Fruit fly (Drosophila melanogaster) whole organism, embryonic: ENCODE results near the gene RpL7A.
A peak's percentile ranks its signal among the peaks of the same experiment; 100 is the strongest.

Source experiments
- ATbp ChIP-seq: fragments of 200-800 bp; sonication (Bioruptor generic); optimal IDR thresholded peaks from 2 replicates; lab custom pipeline; 2017; ENCODE audit warnings: missing biosample characterization, mild to moderate bottlenecking, missing genetic modification characterization, missing genetic modification reagents
- Adf1 ChIP-seq: fragments of 200-800 bp; sonication (Bioruptor generic); IDR thresholded peaks from 2 replicates; pipeline ENCODE4 v1.3.6; 2022; ENCODE audit warnings: missing biosample characterization, missing genetic modification characterization
- CG10959 ChIP-seq: fragments of 200-800 bp; sonication (Bioruptor generic); IDR thresholded peaks from 2 replicates; pipeline ENCODE4 v1.3.6; 2022; ENCODE audit warnings: missing biosample characterization, missing genetic modification characterization
- CG12219 ChIP-seq: fragments of 200-800 bp; sonication (Bioruptor generic); optimal IDR thresholded peaks from 3 replicates; lab custom pipeline; 2018; ENCODE audit warnings: missing biosample characterization, mild to moderate bottlenecking, missing genetic modification characterization
- CG15479 ChIP-seq: fragments of 200-800 bp; sonication (Bioruptor generic); optimal IDR thresholded peaks from 3 replicates; lab custom pipeline; 2019; ENCODE audit warnings: missing biosample characterization, mild to moderate bottlenecking, missing genetic modification characterization, moderate library complexity
- CG17612 ChIP-seq: fragments of 200-800 bp; sonication (Bioruptor generic); IDR thresholded peaks from 2 replicates; pipeline ENCODE4 v1.3.6; 2022; ENCODE audit warnings: missing biosample characterization, missing genetic modification characterization
- CG17912 ChIP-seq: fragments of 200-800 bp; sonication (Bioruptor generic); optimal IDR thresholded peaks from 2 replicates; lab custom pipeline; 2018; ENCODE audit warnings: missing biosample characterization, mild to moderate bottlenecking, missing genetic modification characterization
- CG18619 ChIP-seq: fragments of 200-800 bp; sonication (Bioruptor generic); optimal IDR thresholded peaks from 3 replicates; lab custom pipeline; 2017; ENCODE audit warnings: missing biosample characterization, mild to moderate bottlenecking, missing genetic modification characterization
- CG2712 ChIP-seq: fragments of 200-800 bp; optimal IDR thresholded peaks from 3 replicates; lab custom pipeline; 2019; ENCODE audit warnings: missing biosample characterization, mild to moderate bottlenecking, missing genetic modification characterization, moderate library complexity
- CG32772 ChIP-seq: fragments of 200-800 bp; sonication (Bioruptor generic); IDR thresholded peaks from 2 replicates; pipeline ENCODE4 v1.3.6; 2022; ENCODE audit warnings: missing biosample characterization, missing genetic modification characterization
- CG3407 ChIP-seq: fragments of 200-800 bp; sonication (Bioruptor generic); optimal IDR thresholded peaks from 2 replicates; lab custom pipeline; 2018; ENCODE audit warnings: missing biosample characterization, mild to moderate bottlenecking, missing genetic modification characterization
- CG4404 ChIP-seq: fragments of 200-800 bp; sonication (Bioruptor generic); IDR thresholded peaks from 2 replicates; pipeline ENCODE4 v1.3.6; 2022; ENCODE audit warnings: missing biosample characterization, missing genetic modification characterization
- CG4854 ChIP-seq: fragments of 200-800 bp; sonication (Bioruptor generic); optimal IDR thresholded peaks from 2 replicates; lab custom pipeline; 2016; ENCODE audit warnings: missing biosample characterization, missing genetic modification characterization, inconsistent platforms
- CG6813 ChIP-seq: fragments of 200-800 bp; sonication (Bioruptor generic); optimal IDR thresholded peaks from 2 replicates; lab custom pipeline; 2017; ENCODE audit warnings: missing biosample characterization, missing genetic modification characterization, mild to moderate bottlenecking, moderate library complexity, missing genetic modification reagents
- CG7963 ChIP-seq: fragments of 200-800 bp; sonication (Bioruptor generic); IDR thresholded peaks from 3 replicates; pipeline ENCODE4 v1.3.6; 2022; ENCODE audit warnings: missing biosample characterization, missing genetic modification characterization; ENCODE audit not compliant: partially characterized antibody
- CG9797 ChIP-seq: fragments of 200-800 bp; sonication (Bioruptor generic); optimal IDR thresholded peaks from 3 replicates; lab custom pipeline; 2018; ENCODE audit warnings: missing biosample characterization, mild to moderate bottlenecking, missing genetic modification characterization
- Camta ChIP-seq: fragments of 200-800 bp; sonication (Bioruptor generic); optimal IDR thresholded peaks from 2 replicates; lab custom pipeline; 2016; ENCODE audit warnings: missing biosample characterization, missing genetic modification characterization
- CrebB ChIP-seq: fragments of 200-800 bp; sonication (Bioruptor generic); optimal IDR thresholded peaks from 3 replicates; lab custom pipeline; 2018; ENCODE audit warnings: missing biosample characterization, mild to moderate bottlenecking, missing genetic modification characterization
- E2f2 ChIP-seq: fragments of 200-800 bp; sonication (Bioruptor generic); IDR thresholded peaks from 2 replicates; pipeline ENCODE4 v1.3.6; 2022; ENCODE audit warnings: missing biosample characterization, missing genetic modification characterization
- Fer1 ChIP-seq: fragments of 200-800 bp; sonication (Bioruptor generic); optimal IDR thresholded peaks from 2 replicates; lab custom pipeline; 2017; ENCODE audit warnings: missing biosample characterization, mild to moderate bottlenecking, missing genetic modification characterization
- HLH4C ChIP-seq: fragments of 200-800 bp; sonication (Bioruptor generic); IDR thresholded peaks from 3 replicates; pipeline ENCODE4 v1.3.6; 2022; ENCODE audit warnings: missing biosample characterization, missing genetic modification characterization; ENCODE audit not compliant: partially characterized antibody
- Med ChIP-seq: fragments of 200-800 bp; sonication (Bioruptor generic); peaks from one replicate; lab custom pipeline; 2016; ENCODE audit warnings: missing biosample characterization, missing genetic modification characterization, mild to moderate bottlenecking, inconsistent platforms, moderate library complexity
- Mes4 ChIP-seq: fragments of 200-800 bp; sonication (Bioruptor generic); optimal IDR thresholded peaks from 2 replicates; lab custom pipeline; 2016; ENCODE audit warnings: missing biosample characterization, missing genetic modification characterization
- NK7.1 ChIP-seq: fragments of 200-800 bp; sonication (Bioruptor generic); optimal IDR thresholded peaks from 3 replicates; lab custom pipeline; 2016; ENCODE audit warnings: missing biosample characterization, missing genetic modification characterization
- Pdp1 ChIP-seq, 2 experiments: fragments of 200-800 bp; sonication (Bioruptor generic); optimal IDR thresholded peaks; 3 replicates each; lab custom pipeline; 2016; ENCODE audit warnings: missing biosample characterization in 2 of 2, missing genetic modification characterization in 2 of 2, mild to moderate bottlenecking in 1 of 2, moderate library complexity in 1 of 2
- Taf1 ChIP-seq: fragments of 200-800 bp; sonication (Bioruptor generic); IDR thresholded peaks from 2 replicates; pipeline ENCODE4 v1.3.6; 2022; ENCODE audit warnings: missing biosample characterization, missing genetic modification characterization
- Usf ChIP-seq: fragments of 200-800 bp; sonication (Bioruptor generic); optimal IDR thresholded peaks from 2 replicates; lab custom pipeline; 2017; ENCODE audit warnings: missing genotype, missing biosample characterization, missing genetic modification characterization
- Xrp1 ChIP-seq: fragments of 200-800 bp; sonication (Bioruptor generic); IDR thresholded peaks from 2 replicates; pipeline ENCODE4 v1.3.6; 2022; ENCODE audit warnings: missing biosample characterization, missing genetic modification characterization
- YL-1 ChIP-seq: fragments of 200-800 bp; sonication (Bioruptor generic); optimal IDR thresholded peaks from 3 replicates; lab custom pipeline; 2017; ENCODE audit warnings: missing biosample characterization, mild to moderate bottlenecking, missing genetic modification characterization
- crol ChIP-seq: fragments of 200-800 bp; sonication (Bioruptor generic); IDR thresholded peaks from 2 replicates; pipeline ENCODE4 v1.3.6; 2022; ENCODE audit warnings: missing biosample characterization, missing genetic modification characterization
- da ChIP-seq: fragments of 200-800 bp; sonication (Bioruptor generic); optimal IDR thresholded peaks from 2 replicates; lab custom pipeline; 2016; ENCODE audit warnings: missing biosample characterization, missing genetic modification characterization
- ewg ChIP-seq: fragments of 200-800 bp; sonication (Bioruptor generic); optimal IDR thresholded peaks from 3 replicates; lab custom pipeline; 2017; ENCODE audit warnings: mild to moderate bottlenecking, missing biosample characterization, missing genetic modification reagents, missing genetic modification characterization
- gem ChIP-seq: fragments of 200-800 bp; sonication (Bioruptor generic); optimal IDR thresholded peaks from 2 replicates; lab custom pipeline; 2019; ENCODE audit warnings: missing biosample characterization, mild to moderate bottlenecking, missing genetic modification characterization, moderate library complexity
- gfzf ChIP-seq: fragments of 200-800 bp; sonication (Bioruptor generic); optimal IDR thresholded peaks from 2 replicates; lab custom pipeline; 2016; ENCODE audit warnings: missing biosample characterization, mild to moderate bottlenecking, missing genetic modification characterization, moderate library complexity
- grn ChIP-seq: fragments of 200-800 bp; sonication (Bioruptor generic); optimal IDR thresholded peaks from 3 replicates; lab custom pipeline; 2017; ENCODE audit warnings: missing biosample characterization, missing genetic modification characterization
- insv ChIP-seq, 2 experiments: fragments of 200-800 bp; sonication (Bioruptor generic); optimal IDR thresholded peaks; 3 replicates each; lab custom pipeline; 2016 to 2018; ENCODE audit warnings: missing biosample characterization in 2 of 2, missing genetic modification characterization in 2 of 2
- kah ChIP-seq: fragments of 200-800 bp; sonication (Bioruptor generic); optimal IDR thresholded peaks from 2 replicates; lab custom pipeline; 2018; ENCODE audit warnings: missing biosample characterization, mild to moderate bottlenecking, missing genetic modification characterization
- nom ChIP-seq: fragments of 200-800 bp; sonication (Bioruptor generic); optimal IDR thresholded peaks from 2 replicates; lab custom pipeline; 2017; ENCODE audit warnings: missing biosample characterization, missing genetic modification characterization, mild to moderate bottlenecking, moderate library complexity, missing genetic modification reagents
- odd ChIP-seq: fragments of 200-800 bp; sonication (Bioruptor generic); optimal IDR thresholded peaks from 2 replicates; lab custom pipeline; 2017; ENCODE audit warnings: missing biosample characterization, mild to moderate bottlenecking, missing genetic modification characterization
- pho ChIP-seq: fragments of 200-800 bp; sonication (Bioruptor generic); optimal IDR thresholded peaks from 2 replicates; lab custom pipeline; 2016; ENCODE audit warnings: missing biosample characterization, missing genetic modification characterization
- salm ChIP-seq: fragments of 200-800 bp; sonication (Bioruptor generic); optimal IDR thresholded peaks from 2 replicates; lab custom pipeline; 2018; ENCODE audit warnings: missing biosample characterization, mild to moderate bottlenecking, missing genetic modification characterization
- sd ChIP-seq: fragments of 200-800 bp; sonication (Bioruptor generic); optimal IDR thresholded peaks from 3 replicates; lab custom pipeline; 2018; ENCODE audit warnings: missing biosample characterization, mild to moderate bottlenecking, missing genetic modification characterization, moderate library complexity
- sens-2 ChIP-seq: fragments of 200-800 bp; sonication (Bioruptor generic); IDR thresholded peaks from 2 replicates; pipeline ENCODE4 v1.3.6; 2022; ENCODE audit warnings: missing biosample characterization, missing genetic modification characterization
- shn ChIP-seq: fragments of 200-800 bp; sonication (Bioruptor generic); optimal IDR thresholded peaks from 3 replicates; lab custom pipeline; 2016; ENCODE audit warnings: missing biosample characterization, missing genetic modification characterization
- sisA ChIP-seq: fragments of 200-800 bp; sonication (Bioruptor generic); IDR thresholded peaks from 2 replicates; pipeline ENCODE4 v1.3.6; 2022; ENCODE audit warnings: missing biosample characterization, missing genetic modification characterization
- sob ChIP-seq: fragments of 200-800 bp; sonication (Bioruptor generic); IDR thresholded peaks from 2 replicates; pipeline ENCODE4 v1.3.6; 2022; ENCODE audit warnings: missing biosample characterization, missing genetic modification characterization
- tin ChIP-seq: fragments of 200-800 bp; sonication (Bioruptor generic); optimal IDR thresholded peaks from 3 replicates; lab custom pipeline; 2016; ENCODE audit warnings: missing biosample characterization, missing genetic modification characterization
- unc-4 ChIP-seq: fragments of 200-800 bp; sonication (Bioruptor generic); IDR thresholded peaks from 2 replicates; pipeline ENCODE4 v1.3.6; 2022; ENCODE audit warnings: missing biosample characterization, missing genetic modification characterization; ENCODE audit not compliant: partially characterized antibody
- zen ChIP-seq: fragments of 200-800 bp; sonication (Bioruptor generic); optimal IDR thresholded peaks from 3 replicates; lab custom pipeline; 2018; ENCODE audit warnings: missing biosample characterization, mild to moderate bottlenecking, missing genetic modification characterization, moderate library complexity

The RpL7A gene

DNA sequence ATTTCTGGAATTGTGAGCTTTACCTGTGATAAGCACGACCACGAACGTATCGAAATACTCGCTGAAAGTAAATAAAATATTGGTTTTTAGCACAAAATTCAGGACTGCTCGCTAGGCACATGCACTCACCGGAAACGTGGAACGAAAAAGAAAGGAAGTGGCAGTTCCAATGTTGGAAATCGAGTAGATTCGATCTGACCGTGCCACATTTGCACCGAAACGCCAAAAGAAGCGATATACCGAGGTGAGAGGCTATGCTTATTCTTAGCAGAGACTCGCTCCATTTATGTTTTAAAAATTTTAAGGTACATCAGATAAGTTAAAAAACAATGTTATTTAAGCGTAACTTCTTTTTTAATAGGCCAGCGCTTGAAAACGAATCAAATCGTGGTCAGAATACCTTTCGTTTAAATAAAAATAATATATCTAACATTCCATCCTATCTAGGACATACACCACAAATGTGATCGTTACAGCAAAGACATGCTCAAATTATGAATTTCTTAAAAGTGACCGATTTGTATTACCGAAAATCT is at the start of gene RpL7A (continued):
- TF ChIP-seq CG32772 (GFP tag; lab: Robert Waterston, UW): peak; percentile 34; the same call in 1 of the 2 replicates
- peak; percentile 87 for TF ChIP-seq nom
- TF ChIP-seq grn (GFP tag; lab: Kevin White, UChicago): no peak
- TF ChIP-seq ATbp (GFP tag; lab: Kevin White, UChicago): peak; percentile 67
- TF ChIP-seq Pdp1 (GFP tag; optimal IDR thresholded peaks at IDR 0.05; lab: Kevin White, UChicago): peak; percentile 7 to 28
- peak; percentile 38 for TF ChIP-seq CG3407 (GFP tag; lab: Kevin White, UChicago)
- TF ChIP-seq CG12219: peak; percentile 71
- 0 out of 2 replicates have a peak, but pooled peaks have one; percentile 5 for TF ChIP-seq Xrp1 (GFP tag; lab: Robert Waterston, UW)
- TF ChIP-seq sisA (GFP tag; lab: Robert Waterston, UW): peak; percentile 35; the same call in 1 of the 2 replicates
- peak; percentile 28 for TF ChIP-seq tin
- TF ChIP-seq NK7.1 (GFP tag; lab: Kevin White, UChicago): peak; percentile 57
- peak; percentile 15; the same call in 1 of the 2 replicates for TF ChIP-seq E2f2 (GFP tag; lab: Robert Waterston, UW)
- peak; percentile 77 for TF ChIP-seq CG18619 (GFP tag; lab: Kevin White, UChicago)
- TF ChIP-seq CG4854 (GFP tag; lab: Kevin White, UChicago): peak; percentile 22
- TF ChIP-seq odd (GFP tag; lab: Kevin White, UChicago): peak; percentile 72
- no peak for TF ChIP-seq Adf1 (GFP tag; lab: Robert Waterston, UW)
- no peak for TF ChIP-seq CG2712 (tag; lab: Kevin White, UChicago)
- TF ChIP-seq sob (GFP tag; lab: Robert Waterston, UW): no peak; the same call in none of the 2 replicates
- TF ChIP-seq CG6813 (GFP tag; lab: Kevin White, UChicago): peak; percentile 51
- no peak; the same call in 1 of the 2 replicates for TF ChIP-seq Taf1 (GFP tag; lab: Robert Waterston, UW)
- no peak for TF ChIP-seq sd
- no peak for TF ChIP-seq zen
- peak; percentile 41 for TF ChIP-seq Camta
- TF ChIP-seq gfzf (GFP tag; lab: Kevin White, UChicago): peak; percentile 79
- TF ChIP-seq YL-1 (GFP tag; lab: Kevin White, UChicago): peak; percentile 88
- TF ChIP-seq crol: no peak
- TF ChIP-seq ewg (GFP tag; lab: Kevin White, UChicago): peak; percentile 60
- peak; percentile 44 for TF ChIP-seq salm (tag; lab: Kevin White, UChicago)
- 0 out of 2 replicates have a peak, but pooled peaks have one; percentile 43 for TF ChIP-seq CG10959
- TF ChIP-seq insv (GFP tag; optimal IDR thresholded peaks at IDR 0.05; lab: Kevin White, UChicago): peak in 1 of 2 experiments; percentile 45
- peak; percentile 75 for TF ChIP-seq CrebB (tag; lab: Kevin White, UChicago)
- TF ChIP-seq CG7963: no peak
- peak; percentile 75 for TF ChIP-seq CG9797 (GFP tag; lab: Kevin White, UChicago)
- TF ChIP-seq CG17612 (GFP tag; lab: Robert Waterston, UW): no peak
- peak; percentile 51 for TF ChIP-seq Usf
- TF ChIP-seq CG4404: no peak; the same call in 1 of the 2 replicates
- peak; percentile 26 for TF ChIP-seq da (GFP tag; lab: Kevin White, UChicago)
- no peak for TF ChIP-seq HLH4C (GFP tag; lab: Robert Waterston, UW)
- peak; percentile 96 for TF ChIP-seq Med (GFP tag; lab: Kevin White, UChicago)
- TF ChIP-seq Mes4: peak; percentile 71
- no peak for TF ChIP-seq gem (tag; lab: Kevin White, UChicago)
- peak; percentile 64 for TF ChIP-seq shn (GFP tag; lab: Kevin White, UChicago)
- TF ChIP-seq Fer1 (GFP tag; lab: Kevin White, UChicago): peak; percentile 73
- TF ChIP-seq CG15479 (GFP tag; lab: Kevin White, UChicago): no peak
- TF ChIP-seq CG17912 (GFP tag; lab: Kevin White, UChicago): peak; percentile 76
- TF ChIP-seq unc-4 (GFP tag; lab: Robert Waterston, UW): no peak
- peak; percentile 42 for TF ChIP-seq kah
- peak; percentile 14 for TF ChIP-seq pho (GFP tag; lab: Kevin White, UChicago)
- no peak for TF ChIP-seq sens-2 (GFP tag; lab: Robert Waterston, UW)
